Worm (Caenorhabditis elegans): ENCODE data around the gene Y51B9A.14.

- no peak for TF ChIP-seq nhr-237 (tag; optimal IDR thresholded peaks at IDR 0.05)
- TF ChIP-seq unc-39 (tag; optimal IDR thresholded peaks at IDR 0.05), result no peak
- no peak for TF ChIP-seq unc-62 (GFP tag; optimal IDR thresholded peaks at IDR 0.05)
Observed at ce11 chrII:9374807-9375206, 23.5 kb downstream of the Y51B9A.14 start, which contains the start of gene C06C3.12.

Measured in whole organism, mixed stage, embryonic.